Worm (Caenorhabditis elegans): Measurements from ENCODE around the gene kin-29.

kin-29 gene

DNA sequence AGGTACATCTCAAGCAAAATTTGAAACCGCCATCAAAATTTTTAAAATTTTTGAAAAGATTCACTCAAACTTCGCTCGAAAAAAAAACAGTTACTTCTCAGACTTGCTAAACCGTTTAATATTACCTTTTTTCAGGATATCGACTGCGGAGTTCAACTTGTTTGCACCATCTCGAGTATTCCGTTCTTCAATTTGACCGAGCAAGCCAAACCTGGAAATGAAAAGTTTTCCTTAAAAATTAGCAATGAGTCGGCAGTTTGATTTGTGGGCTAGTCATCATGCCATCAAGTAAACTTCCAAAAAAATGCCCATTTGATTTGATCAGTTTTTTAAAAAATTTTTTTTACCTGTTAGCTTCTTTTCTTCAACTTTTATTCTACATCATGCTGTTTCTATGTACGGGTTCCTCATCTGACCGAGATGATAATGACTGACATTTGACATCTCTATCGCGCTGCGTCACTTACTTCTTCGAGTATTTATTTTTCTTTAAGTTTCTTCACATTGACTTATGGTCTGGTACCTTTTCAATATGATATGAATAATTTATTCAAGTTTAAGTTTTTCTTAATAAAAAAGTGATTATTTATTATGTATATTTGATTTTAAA, 37.9 kb upstream of the kin-29 start:
- TF ChIP-seq cog-1 (tag; optimal IDR thresholded peaks at IDR 0.05), result no peak
- no peak for TF ChIP-seq flt-1 (GFP tag; IDR thresholded peaks at IDR 0.05)
- no peak for TF ChIP-seq tab-1 (GFP tag; IDR thresholded peaks at IDR 0.05)
- TF ChIP-seq T22C8.4 (GFP tag; IDR thresholded peaks at IDR 0.05), result no peak
- TF ChIP-seq med-1 (GFP tag; optimal IDR thresholded peaks at IDR 0.05; ENCODE audit: insufficient read depth), result no peak
- TF ChIP-seq ref-1 (GFP tag; conservative IDR thresholded peaks at IDR 0.05), result no peak
- no peak for TF ChIP-seq ztf-29 (GFP tag; IDR thresholded peaks at IDR 0.05)
- TF ChIP-seq ztf-23 (GFP tag; IDR thresholded peaks at IDR 0.05), result no peak
- no peak for TF ChIP-seq klf-2 (GFP tag; conservative IDR thresholded peaks at IDR 0.05)

- TF ChIP-seq tab-1 (GFP tag; IDR thresholded peaks at IDR 0.05) (peak; percentile 63; the same call in 1 of the 2 replicates), ref-1 (GFP tag; conservative IDR thresholded peaks at IDR 0.05) (no peak), ztf-23 (GFP tag; IDR thresholded peaks at IDR 0.05) (peak; percentile 54; the same call in 1 of the 2 replicates), ztf-29 (GFP tag; IDR thresholded peaks at IDR 0.05) (peak; percentile 69), flt-1 (GFP tag; IDR thresholded peaks at IDR 0.05) (peak; percentile 83), cog-1 (tag; optimal IDR thresholded peaks at IDR 0.05) (peak; percentile 59), med-1 (GFP tag; optimal IDR thresholded peaks at IDR 0.05; ENCODE audit: insufficient read depth) (no peak), klf-2 (GFP tag; conservative IDR thresholded peaks at IDR 0.05) (0 out of 2 replicates have a peak, but pooled peaks have one; percentile 60), T22C8.4 (GFP tag; IDR thresholded peaks at IDR 0.05) (no peak)
Measured at ce11 chrX:2885318-2885908, 33.2 kb upstream of the kin-29 start, which contains the start of gene vang-1. Gene vang-1 (plus strand): TSS chrX:2885858.

DNA sequence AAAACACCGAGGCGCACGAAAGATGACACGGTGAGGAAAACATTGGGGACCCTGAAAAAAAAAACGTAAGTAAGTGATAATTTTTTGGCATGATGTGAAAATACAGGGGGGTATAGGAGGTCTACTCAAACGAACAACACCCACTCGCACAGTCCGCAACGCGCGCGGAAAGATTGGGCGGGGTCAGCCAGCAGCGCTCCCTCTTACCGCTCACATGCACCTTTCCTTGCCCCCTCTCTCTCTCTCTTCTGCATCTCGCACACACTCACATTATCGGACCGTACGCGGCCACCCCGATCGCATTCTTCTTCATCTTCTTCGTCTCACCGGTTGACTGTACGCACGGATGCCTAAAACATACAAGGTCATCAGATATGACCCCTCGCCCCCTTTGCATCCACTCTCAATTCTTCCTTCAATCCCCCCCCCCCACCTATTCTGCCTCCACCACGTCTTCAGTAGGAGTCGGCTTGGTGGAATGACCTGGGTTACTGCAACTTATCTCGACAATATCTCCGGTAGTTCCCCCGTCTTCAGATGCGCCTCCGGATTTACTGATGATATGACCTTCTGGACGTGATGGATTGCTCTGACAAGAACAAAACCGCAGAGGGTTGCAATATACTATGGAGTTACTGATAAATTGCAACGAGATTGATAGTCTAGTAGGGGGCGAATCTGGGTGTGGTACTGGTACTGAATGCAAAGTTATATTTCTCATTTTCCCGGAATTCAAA, 27.5 kb upstream of the kin-29 start, which contains the start of gene F53B3.5:
F53B3.5 (minus strand) TSS at position 51 of the 737 bp plus-strand sequence.
- TF ChIP-seq flt-1 (GFP tag; IDR thresholded peaks at IDR 0.05) (peak; percentile 67), klf-2 (GFP tag; conservative IDR thresholded peaks at IDR 0.05) (no peak)

DNA sequence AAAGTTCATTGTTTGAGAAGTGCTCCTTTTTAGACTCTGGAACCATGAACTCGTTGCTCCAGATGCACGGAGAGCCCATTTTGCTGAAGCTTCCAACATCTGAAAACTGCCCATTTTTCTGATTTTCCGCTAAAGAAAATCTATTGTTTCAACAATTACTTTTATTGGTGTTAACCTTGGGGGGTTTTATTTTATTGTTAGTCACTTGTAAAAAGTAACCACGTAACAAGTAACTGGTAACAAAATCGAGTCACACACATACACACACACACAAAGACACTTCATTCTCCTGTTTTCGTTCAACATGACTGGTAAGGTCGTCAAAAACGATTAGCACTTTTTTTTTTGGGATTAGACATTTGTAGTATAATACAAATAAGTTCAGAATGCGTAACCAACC, 25.2 kb upstream of the kin-29 start:
- TF ChIP-seq ref-1 (GFP tag; conservative IDR thresholded peaks at IDR 0.05) (no peak), T22C8.4 (GFP tag; IDR thresholded peaks at IDR 0.05) (no peak), tab-1 (GFP tag; IDR thresholded peaks at IDR 0.05) (no peak), cog-1 (tag; optimal IDR thresholded peaks at IDR 0.05) (no peak), ztf-29 (GFP tag; IDR thresholded peaks at IDR 0.05) (no peak), ztf-23 (GFP tag; IDR thresholded peaks at IDR 0.05) (no peak), med-1 (GFP tag; optimal IDR thresholded peaks at IDR 0.05; ENCODE audit: insufficient read depth) (no peak), flt-1 (GFP tag; IDR thresholded peaks at IDR 0.05) (no peak), klf-2 (GFP tag; conservative IDR thresholded peaks at IDR 0.05) (no peak)

DNA sequence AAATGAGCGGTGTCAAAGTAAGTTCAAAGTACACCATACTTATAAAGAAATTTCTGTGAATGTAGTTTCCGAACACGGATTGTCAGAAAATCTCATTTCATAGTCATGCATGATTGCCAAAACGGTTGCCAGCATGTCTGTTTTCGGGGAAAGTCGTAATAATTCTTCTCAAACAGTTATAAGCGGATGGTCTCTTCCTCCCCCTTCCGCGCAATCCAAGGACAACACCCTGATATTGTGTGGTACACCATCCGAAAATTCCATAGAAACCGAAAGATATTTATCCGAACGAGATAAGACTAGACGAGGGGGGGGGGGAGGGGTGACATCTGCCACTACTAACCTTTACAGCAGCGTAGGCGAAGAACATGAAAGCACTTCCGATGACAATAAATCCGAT, 22.4 kb upstream of the kin-29 start:
- TF ChIP-seq cog-1 (tag; optimal IDR thresholded peaks at IDR 0.05), result no peak
- TF ChIP-seq med-1 (GFP tag; optimal IDR thresholded peaks at IDR 0.05; ENCODE audit: insufficient read depth), result no peak
- TF ChIP-seq flt-1 (GFP tag; IDR thresholded peaks at IDR 0.05), result no peak
- no peak for TF ChIP-seq ref-1 (GFP tag; conservative IDR thresholded peaks at IDR 0.05)
- no peak for TF ChIP-seq klf-2 (GFP tag; conservative IDR thresholded peaks at IDR 0.05)
- no peak for TF ChIP-seq T22C8.4 (GFP tag; IDR thresholded peaks at IDR 0.05)
- TF ChIP-seq ztf-29 (GFP tag; IDR thresholded peaks at IDR 0.05), result no peak
- no peak for TF ChIP-seq tab-1 (GFP tag; IDR thresholded peaks at IDR 0.05)
- TF ChIP-seq ztf-23 (GFP tag; IDR thresholded peaks at IDR 0.05), result no peak

DNA sequence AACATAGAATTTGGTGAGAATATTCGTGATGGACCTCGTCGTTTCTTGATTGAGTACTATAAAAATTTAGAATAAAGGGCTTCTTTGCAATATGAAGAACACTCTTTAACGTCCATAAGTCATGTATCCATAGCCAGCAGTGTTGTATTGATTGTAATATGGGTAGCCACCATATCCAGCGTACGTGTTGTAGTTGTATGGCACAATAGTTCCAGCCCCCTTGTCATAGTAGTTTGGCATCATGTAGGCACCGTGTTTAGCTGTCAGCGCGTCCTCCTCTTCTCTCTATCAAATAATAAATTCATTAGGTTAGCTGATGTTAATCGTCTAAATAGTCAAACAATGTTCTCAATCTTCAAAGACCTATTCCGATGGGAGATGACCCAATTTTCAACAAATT, 21.0 kb upstream of the kin-29 start:
- TF ChIP-seq cog-1 (tag; optimal IDR thresholded peaks at IDR 0.05) (no peak), tab-1 (GFP tag; IDR thresholded peaks at IDR 0.05) (no peak), ztf-29 (GFP tag; IDR thresholded peaks at IDR 0.05) (no peak), ref-1 (GFP tag; conservative IDR thresholded peaks at IDR 0.05) (no peak), flt-1 (GFP tag; IDR thresholded peaks at IDR 0.05) (no peak), med-1 (GFP tag; optimal IDR thresholded peaks at IDR 0.05; ENCODE audit: insufficient read depth) (no peak), ztf-23 (GFP tag; IDR thresholded peaks at IDR 0.05) (no peak), T22C8.4 (GFP tag; IDR thresholded peaks at IDR 0.05) (no peak), klf-2 (GFP tag; conservative IDR thresholded peaks at IDR 0.05) (no peak)

DNA sequence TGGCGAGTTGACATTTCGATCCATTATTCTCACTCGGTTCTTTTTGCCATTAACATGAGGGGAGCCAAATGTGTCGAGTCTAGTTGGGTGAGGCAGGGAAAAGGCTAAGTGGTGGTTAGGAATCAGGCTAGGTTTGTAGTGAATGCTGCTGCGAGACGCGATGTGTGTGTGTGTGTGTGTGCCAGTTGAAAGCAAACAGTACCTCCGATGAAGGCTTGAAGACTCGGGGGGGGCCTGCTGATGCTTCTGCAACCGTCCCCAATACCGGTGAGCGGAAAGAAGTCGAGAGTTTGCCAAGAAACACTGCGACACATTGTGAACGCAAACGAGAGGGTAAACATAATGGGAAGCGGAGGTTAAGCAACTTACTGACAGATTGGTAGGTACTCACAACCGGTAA, 18.8 kb upstream of the kin-29 start, which contains the start of gene F53B3.3:
F53B3.3 (minus strand) TSS at position 101 of the 400 bp plus-strand sequence.
- TF ChIP-seq T22C8.4 (GFP tag; IDR thresholded peaks at IDR 0.05) (no peak), klf-2 (GFP tag; conservative IDR thresholded peaks at IDR 0.05) (no peak), flt-1 (GFP tag; IDR thresholded peaks at IDR 0.05) (no peak), ztf-23 (GFP tag; IDR thresholded peaks at IDR 0.05) (no peak), tab-1 (GFP tag; IDR thresholded peaks at IDR 0.05) (no peak), ref-1 (GFP tag; conservative IDR thresholded peaks at IDR 0.05) (no peak), med-1 (GFP tag; optimal IDR thresholded peaks at IDR 0.05; ENCODE audit: insufficient read depth) (no peak), ztf-29 (GFP tag; IDR thresholded peaks at IDR 0.05) (0 out of 2 replicates have a peak, but pooled peaks have one; percentile 12)

ce11 chrX:2865591-2866217, 13.5 kb upstream of the kin-29 start:
- TF ChIP-seq ref-1 (GFP tag; conservative IDR thresholded peaks at IDR 0.05), result no peak
- TF ChIP-seq cog-1 (tag; optimal IDR thresholded peaks at IDR 0.05), result no peak
- no peak for TF ChIP-seq tab-1 (GFP tag; IDR thresholded peaks at IDR 0.05)
- no peak for TF ChIP-seq klf-2 (GFP tag; conservative IDR thresholded peaks at IDR 0.05)
- no peak for TF ChIP-seq ztf-23 (GFP tag; IDR thresholded peaks at IDR 0.05)
- no peak for TF ChIP-seq T22C8.4 (GFP tag; IDR thresholded peaks at IDR 0.05)
- no peak for TF ChIP-seq flt-1 (GFP tag; IDR thresholded peaks at IDR 0.05)
- no peak for TF ChIP-seq med-1 (GFP tag; optimal IDR thresholded peaks at IDR 0.05; ENCODE audit: insufficient read depth)
- no peak for TF ChIP-seq ztf-29 (GFP tag; IDR thresholded peaks at IDR 0.05)
